Worm (Caenorhabditis elegans): Measurements from ENCODE around the gene rha-2.

rha-2 gene

ce11 chrIII:8609683-8610082 lies 4.7 kb downstream of the rha-2 start, which contains the start of gene C06E1.9:
Gene C06E1.9, minus strand, starts transcription at chrIII:8609783.
- no peak for TF ChIP-seq med-1 (GFP tag; optimal IDR thresholded peaks at IDR 0.05; ENCODE audit: insufficient read depth)
- no peak for TF ChIP-seq cog-1 (tag; optimal IDR thresholded peaks at IDR 0.05)
- TF ChIP-seq klf-2 (GFP tag; conservative IDR thresholded peaks at IDR 0.05) = no peak
- no peak for TF ChIP-seq T22C8.4 (GFP tag; IDR thresholded peaks at IDR 0.05)
- TF ChIP-seq flt-1 (GFP tag; IDR thresholded peaks at IDR 0.05) = no peak
- TF ChIP-seq ztf-23 (GFP tag; IDR thresholded peaks at IDR 0.05) = no peak
- no peak for TF ChIP-seq tab-1 (GFP tag; IDR thresholded peaks at IDR 0.05)
- no peak for TF ChIP-seq ref-1 (GFP tag; conservative IDR thresholded peaks at IDR 0.05)
- no peak for TF ChIP-seq ztf-29 (GFP tag; IDR thresholded peaks at IDR 0.05)

ce11 chrIII:8605532-8605931 lies 8.8 kb downstream of the rha-2 start, which contains the start of gene C06E1.1:
Gene C06E1.1, plus strand, starts transcription at chrIII:8605832.
- TF ChIP-seq cog-1 (tag; optimal IDR thresholded peaks at IDR 0.05) (no peak), med-1 (GFP tag; optimal IDR thresholded peaks at IDR 0.05; ENCODE audit: insufficient read depth) (no peak), tab-1 (GFP tag; IDR thresholded peaks at IDR 0.05) (no peak), T22C8.4 (GFP tag; IDR thresholded peaks at IDR 0.05) (no peak), flt-1 (GFP tag; IDR thresholded peaks at IDR 0.05) (no peak), ref-1 (GFP tag; conservative IDR thresholded peaks at IDR 0.05) (no peak), ztf-29 (GFP tag; IDR thresholded peaks at IDR 0.05) (no peak), klf-2 (GFP tag; conservative IDR thresholded peaks at IDR 0.05) (no peak), ztf-23 (GFP tag; IDR thresholded peaks at IDR 0.05) (no peak)

ce11 chrIII:8602148-8602547 lies 12.2 kb downstream of the rha-2 start:
- TF ChIP-seq med-1 (GFP tag; optimal IDR thresholded peaks at IDR 0.05; ENCODE audit: insufficient read depth) (no peak), tab-1 (GFP tag; IDR thresholded peaks at IDR 0.05) (no peak), T22C8.4 (GFP tag; IDR thresholded peaks at IDR 0.05) (no peak), ztf-23 (GFP tag; IDR thresholded peaks at IDR 0.05) (no peak), flt-1 (GFP tag; IDR thresholded peaks at IDR 0.05) (no peak), klf-2 (GFP tag; conservative IDR thresholded peaks at IDR 0.05) (no peak), cog-1 (tag; optimal IDR thresholded peaks at IDR 0.05) (no peak), ztf-29 (GFP tag; IDR thresholded peaks at IDR 0.05) (no peak), ref-1 (GFP tag; conservative IDR thresholded peaks at IDR 0.05) (no peak)

- TF ChIP-seq tab-1 (GFP tag; IDR thresholded peaks at IDR 0.05) = no peak
- no peak for TF ChIP-seq ztf-23 (GFP tag; IDR thresholded peaks at IDR 0.05)
- TF ChIP-seq T22C8.4 (GFP tag; IDR thresholded peaks at IDR 0.05) = no peak
- TF ChIP-seq cog-1 (tag; optimal IDR thresholded peaks at IDR 0.05) = no peak
- no peak for TF ChIP-seq ref-1 (GFP tag; conservative IDR thresholded peaks at IDR 0.05)
- no peak for TF ChIP-seq klf-2 (GFP tag; conservative IDR thresholded peaks at IDR 0.05)
- TF ChIP-seq med-1 (GFP tag; optimal IDR thresholded peaks at IDR 0.05; ENCODE audit: insufficient read depth) = no peak
- TF ChIP-seq flt-1 (GFP tag; IDR thresholded peaks at IDR 0.05) = no peak
- no peak for TF ChIP-seq ztf-29 (GFP tag; IDR thresholded peaks at IDR 0.05)
Measured at ce11 chrIII:8598961-8599360, 15.4 kb downstream of the rha-2 start.

ce11 chrIII:8597770-8598169 lies 16.6 kb downstream of the rha-2 start, which contains the start of gene ztf-30:
Gene ztf-30, minus strand, starts transcription at chrIII:8597870.
- TF ChIP-seq cog-1 (tag; optimal IDR thresholded peaks at IDR 0.05) (no peak), ref-1 (GFP tag; conservative IDR thresholded peaks at IDR 0.05) (no peak), tab-1 (GFP tag; IDR thresholded peaks at IDR 0.05) (no peak), T22C8.4 (GFP tag; IDR thresholded peaks at IDR 0.05) (no peak)

DNA sequence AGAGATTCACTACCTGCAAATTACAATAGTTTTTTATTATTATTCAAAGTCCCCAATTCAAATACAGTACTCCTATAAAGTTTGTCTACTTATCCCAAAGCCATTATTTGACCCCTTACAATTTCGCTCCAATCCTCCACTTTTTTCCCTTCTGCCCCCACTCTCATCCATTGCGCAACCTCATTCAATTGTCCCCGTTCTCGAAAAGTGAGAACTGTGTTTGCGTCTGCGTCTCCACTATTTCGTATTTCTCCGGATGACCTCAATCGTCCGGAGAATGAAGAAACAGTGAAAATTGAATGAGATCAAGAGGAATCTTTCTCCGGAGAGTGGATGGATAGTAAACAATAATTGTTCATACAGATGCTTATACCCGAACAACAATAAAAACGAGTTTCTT lies 17.7 kb downstream of the rha-2 start:
- TF ChIP-seq ztf-23 (GFP tag; IDR thresholded peaks at IDR 0.05) (no peak), ref-1 (GFP tag; conservative IDR thresholded peaks at IDR 0.05) (no peak), flt-1 (GFP tag; IDR thresholded peaks at IDR 0.05) (no peak), med-1 (GFP tag; optimal IDR thresholded peaks at IDR 0.05; ENCODE audit: insufficient read depth) (no peak), T22C8.4 (GFP tag; IDR thresholded peaks at IDR 0.05) (no peak)

- TF ChIP-seq ztf-23 (GFP tag; IDR thresholded peaks at IDR 0.05) (no peak), T22C8.4 (GFP tag; IDR thresholded peaks at IDR 0.05) (no peak), flt-1 (GFP tag; IDR thresholded peaks at IDR 0.05) (no peak), cog-1 (tag; optimal IDR thresholded peaks at IDR 0.05) (no peak), klf-2 (GFP tag; conservative IDR thresholded peaks at IDR 0.05) (no peak), med-1 (GFP tag; optimal IDR thresholded peaks at IDR 0.05; ENCODE audit: insufficient read depth) (no peak)
Measured at ce11 chrIII:8594088-8594487, 20.3 kb downstream of the rha-2 start.

ce11 chrIII:8593620-8594019 lies 20.7 kb downstream of the rha-2 start, which contains the start of gene C06E1.7:
Gene C06E1.7, minus strand, starts transcription at chrIII:8593720.
- TF ChIP-seq klf-2 (GFP tag; conservative IDR thresholded peaks at IDR 0.05) = no peak
- no peak for TF ChIP-seq tab-1 (GFP tag; IDR thresholded peaks at IDR 0.05)
- no peak for TF ChIP-seq flt-1 (GFP tag; IDR thresholded peaks at IDR 0.05)
- TF ChIP-seq ztf-29 (GFP tag; IDR thresholded peaks at IDR 0.05) = no peak
- TF ChIP-seq med-1 (GFP tag; optimal IDR thresholded peaks at IDR 0.05; ENCODE audit: insufficient read depth) = no peak
- TF ChIP-seq ref-1 (GFP tag; conservative IDR thresholded peaks at IDR 0.05) = no peak
- TF ChIP-seq ztf-23 (GFP tag; IDR thresholded peaks at IDR 0.05) = no peak
- TF ChIP-seq T22C8.4 (GFP tag; IDR thresholded peaks at IDR 0.05) = no peak
- TF ChIP-seq cog-1 (tag; optimal IDR thresholded peaks at IDR 0.05) = no peak

- TF ChIP-seq T22C8.4 (GFP tag; IDR thresholded peaks at IDR 0.05) (no peak), ztf-23 (GFP tag; IDR thresholded peaks at IDR 0.05) (no peak), klf-2 (GFP tag; conservative IDR thresholded peaks at IDR 0.05) (no peak), cog-1 (tag; optimal IDR thresholded peaks at IDR 0.05) (no peak), med-1 (GFP tag; optimal IDR thresholded peaks at IDR 0.05; ENCODE audit: insufficient read depth) (no peak), ref-1 (GFP tag; conservative IDR thresholded peaks at IDR 0.05) (no peak), flt-1 (GFP tag; IDR thresholded peaks at IDR 0.05) (no peak), ztf-29 (GFP tag; IDR thresholded peaks at IDR 0.05) (no peak), tab-1 (GFP tag; IDR thresholded peaks at IDR 0.05) (no peak)
Measured at ce11 chrIII:8590882-8591281, 23.5 kb downstream of the rha-2 start, which contains the start of gene fipr-16. Gene fipr-16, minus strand, starts transcription at chrIII:8590982.

- TF ChIP-seq ztf-23 (GFP tag; IDR thresholded peaks at IDR 0.05) (no peak), cog-1 (tag; optimal IDR thresholded peaks at IDR 0.05) (no peak), tab-1 (GFP tag; IDR thresholded peaks at IDR 0.05) (no peak), med-1 (GFP tag; optimal IDR thresholded peaks at IDR 0.05; ENCODE audit: insufficient read depth) (no peak), ztf-29 (GFP tag; IDR thresholded peaks at IDR 0.05) (no peak), ref-1 (GFP tag; conservative IDR thresholded peaks at IDR 0.05) (no peak), klf-2 (GFP tag; conservative IDR thresholded peaks at IDR 0.05) (no peak), T22C8.4 (GFP tag; IDR thresholded peaks at IDR 0.05) (no peak), flt-1 (GFP tag; IDR thresholded peaks at IDR 0.05) (no peak)
Measured at ce11 chrIII:8589195-8589594, 25.2 kb downstream of the rha-2 start, which contains the start of gene fip-3. Gene fip-3, minus strand, starts transcription at chrIII:8589488.

Data from whole organism, midembryonic.